Worm (Caenorhabditis elegans) whole organism, L3 larva: ENCODE results near the gene M03F4.6.

Experiments used
- R02D3.7 ChIP-seq: fragments of 150-350 bp; optimal IDR thresholded peaks from 2 replicates; lab custom pipeline; 2014; ENCODE audit warnings: missing biosample characterization, missing genetic modification characterization
- ZK546.5 ChIP-seq: sonication (generic microtip); optimal IDR thresholded peaks from 2 replicates; lab custom pipeline; 2017; ENCODE audit warnings: missing biosample characterization, missing genetic modification characterization
- aly-2 ChIP-seq: fragments of 150-350 bp; optimal IDR thresholded peaks from 2 replicates; lab custom pipeline; 2014; ENCODE audit warnings: missing biosample characterization, missing genetic modification characterization
- ceh-28 ChIP-seq: fragments of 150-350 bp; optimal IDR thresholded peaks from 2 replicates; lab custom pipeline; 2014; ENCODE audit warnings: missing biosample characterization, missing genetic modification reagents, missing genetic modification characterization
- ceh-82 ChIP-seq: fragments of 150-350 bp; optimal IDR thresholded peaks from 2 replicates; lab custom pipeline; 2014; ENCODE audit warnings: missing biosample characterization, missing genetic modification characterization
- ceh-9 ChIP-seq: sonication (generic microtip); optimal IDR thresholded peaks from 2 replicates; lab custom pipeline; 2018; ENCODE audit warnings: missing biosample characterization, missing genetic modification characterization
- egl-5 ChIP-seq: fragments of 150-350 bp; optimal IDR thresholded peaks from 2 replicates; lab custom pipeline; 2017; ENCODE audit warnings: missing biosample characterization, missing genetic modification reagents, missing genetic modification characterization, inconsistent platforms
- elt-1 ChIP-seq: fragments of 150-350 bp; optimal IDR thresholded peaks from 2 replicates; lab custom pipeline; 2014; ENCODE audit warnings: missing biosample characterization, missing genetic modification characterization
- elt-2 ChIP-seq: sonication (generic microtip); optimal IDR thresholded peaks from 2 replicates; lab custom pipeline; 2016; ENCODE audit warnings: missing genetic modification reagents, mild to moderate bottlenecking, missing genetic modification characterization, missing compliant biosample characterization
- eor-1 ChIP-seq, 2 experiments: fragments of 150-350 bp; optimal IDR thresholded peaks; 2 replicates each; lab custom pipeline; 2014 to 2018; ENCODE audit warnings: missing biosample characterization in 2 of 2, missing genetic modification characterization in 2 of 2
- fkh-10 ChIP-seq: sonication (generic microtip); optimal IDR thresholded peaks from 2 replicates; lab custom pipeline; 2017; ENCODE audit warnings: missing biosample characterization, missing genetic modification reagents, missing genetic modification characterization
- fkh-2 ChIP-seq: fragments of 150-350 bp; optimal IDR thresholded peaks from 2 replicates; lab custom pipeline; 2014; ENCODE audit warnings: missing biosample characterization, missing genetic modification reagents, missing genetic modification characterization
- hmg-11 ChIP-seq: sonication (generic microtip); optimal IDR thresholded peaks from 2 replicates; lab custom pipeline; 2016; ENCODE audit warnings: missing genetic modification characterization, missing compliant biosample characterization
- jun-1 ChIP-seq: fragments of 150-350 bp; optimal IDR thresholded peaks from 2 replicates; lab custom pipeline; 2014; ENCODE audit warnings: missing biosample characterization, missing genetic modification reagents, missing genetic modification characterization
- lin-15B ChIP-seq: fragments of 150-350 bp; optimal IDR thresholded peaks from 2 replicates; lab custom pipeline; 2014; ENCODE audit warnings: missing biosample characterization, missing genetic modification characterization
- lin-39 ChIP-seq: fragments of 150-350 bp; optimal IDR thresholded peaks from 2 replicates; lab custom pipeline; 2018; ENCODE audit warnings: missing biosample characterization, missing genetic modification reagents, missing genetic modification characterization
- mdl-1 ChIP-seq: fragments of 150-350 bp; optimal IDR thresholded peaks from 2 replicates; lab custom pipeline; 2014; ENCODE audit warnings: missing biosample characterization, missing genetic modification characterization
- mml-1 ChIP-seq: fragments of 150-350 bp; sonication (generic microtip); optimal IDR thresholded peaks from 3 replicates; lab custom pipeline; 2014; ENCODE audit warnings: missing biosample characterization, missing genetic modification characterization
- nfya-1 ChIP-seq: sonication (generic microtip); optimal IDR thresholded peaks from 2 replicates; lab custom pipeline; 2017; ENCODE audit warnings: missing genetic modification characterization, mild to moderate bottlenecking, missing compliant biosample characterization, antibody characterized with exemption, moderate library complexity; ENCODE audit not compliant: insufficient read depth
- nhr-11 ChIP-seq: fragments of 150-350 bp; optimal IDR thresholded peaks from 2 replicates; lab custom pipeline; 2014; ENCODE audit warnings: missing biosample characterization, missing genetic modification characterization
- nhr-23 ChIP-seq: fragments of 150-350 bp; optimal IDR thresholded peaks from 2 replicates; lab custom pipeline; 2014; ENCODE audit warnings: missing biosample characterization, missing genetic modification reagents, missing genetic modification characterization
- nhr-25 ChIP-seq: sonication (generic microtip); optimal IDR thresholded peaks from 2 replicates; lab custom pipeline; 2017; ENCODE audit warnings: missing biosample characterization, missing genetic modification characterization
- nhr-43 ChIP-seq: sonication (generic microtip); optimal IDR thresholded peaks from 2 replicates; lab custom pipeline; 2016; ENCODE audit warnings: mild to moderate bottlenecking, missing genetic modification characterization, missing compliant biosample characterization; ENCODE audit not compliant: poor library complexity, severe bottlenecking
- nhr-67 ChIP-seq: fragments of 150-350 bp; optimal IDR thresholded peaks from 2 replicates; lab custom pipeline; 2014; ENCODE audit warnings: missing biosample characterization, missing genetic modification characterization
- nhr-76 ChIP-seq: fragments of 150-350 bp; sonication (generic microtip); optimal IDR thresholded peaks from 5 replicates; lab custom pipeline; 2014; ENCODE audit warnings: missing biosample characterization, missing genetic modification characterization
- pha-4 ChIP-seq: fragments of 150-350 bp; optimal IDR thresholded peaks from 2 replicates; lab custom pipeline; 2014; ENCODE audit warnings: missing biosample characterization, missing genetic modification reagents, missing genetic modification characterization
- pqm-1 ChIP-seq: fragments of 150-350 bp; optimal IDR thresholded peaks from 2 replicates; lab custom pipeline; 2017; ENCODE audit warnings: missing biosample characterization, missing genetic modification characterization, inconsistent platforms
- snpc-4 ChIP-seq: fragments of 150-350 bp; optimal IDR thresholded peaks from 2 replicates; lab custom pipeline; 2014; ENCODE audit warnings: missing biosample characterization, missing genetic modification characterization
- tbx-2 ChIP-seq: sonication (generic microtip); optimal IDR thresholded peaks from 2 replicates; lab custom pipeline; 2016; ENCODE audit warnings: mild to moderate bottlenecking, missing genetic modification characterization, missing compliant biosample characterization
- unc-62 ChIP-seq: fragments of 150-350 bp; sonication (generic microtip); optimal IDR thresholded peaks from 4 replicates; lab custom pipeline; 2014; ENCODE audit warnings: missing biosample characterization, missing genetic modification reagents, missing genetic modification characterization
- ztf-4 ChIP-seq: fragments of 150-350 bp; optimal IDR thresholded peaks from 2 replicates; lab custom pipeline; 2014; ENCODE audit warnings: missing biosample characterization, missing genetic modification characterization

The M03F4.6 gene

DNA sequence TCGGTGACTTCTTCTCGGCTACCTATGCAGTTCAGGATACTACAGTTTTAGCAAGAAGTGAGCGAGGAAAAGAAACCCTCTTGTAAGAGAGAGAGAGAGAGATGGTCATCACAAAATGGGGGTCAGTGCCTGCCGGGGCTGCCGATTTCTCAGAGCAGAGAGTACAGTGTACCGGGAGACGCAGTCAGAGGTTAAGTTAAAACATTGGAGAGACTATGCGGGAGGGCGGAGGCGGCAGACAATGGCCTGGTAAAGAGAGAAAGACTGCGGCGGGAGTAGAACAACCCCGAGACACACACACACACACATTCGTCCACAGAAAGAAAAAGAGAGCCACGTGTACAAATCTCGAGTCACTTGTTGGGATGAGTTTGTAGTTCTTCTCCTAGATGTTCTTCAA is 2.3 kb upstream of the M03F4.6 start (continued):
- no peak for TF ChIP-seq nhr-11 (tag; lab: Kevin White, UChicago)
- TF ChIP-seq nhr-43 (tag; lab: Kevin White, UChicago), result peak; percentile 47
- no peak for TF ChIP-seq unc-62 (GFP tag; lab: Kevin White, UChicago)
- TF ChIP-seq eor-1 (tag; optimal IDR thresholded peaks at IDR 0.05; lab: Kevin White, UChicago), result no peak
- TF ChIP-seq mdl-1 (tag; lab: Kevin White, UChicago), result no peak
- no peak for TF ChIP-seq ZK546.5 (tag; lab: Kevin White, UChicago)

- no peak for TF ChIP-seq mml-1 (tag; lab: Kevin White, UChicago)
- TF ChIP-seq elt-2 (tag; lab: Kevin White, UChicago), result no peak
- TF ChIP-seq ceh-82 (tag; lab: Kevin White, UChicago), result no peak
- TF ChIP-seq hmg-11, result no peak
- TF ChIP-seq tbx-2 (tag; lab: Kevin White, UChicago), result no peak
- no peak for TF ChIP-seq ceh-28 (tag; lab: Kevin White, UChicago)
- no peak for TF ChIP-seq nhr-76 (tag; lab: Kevin White, UChicago)
- peak; percentile 10 for TF ChIP-seq pha-4 (tag; lab: Kevin White, UChicago)
- peak; percentile 15 for TF ChIP-seq nhr-23
- TF ChIP-seq ztf-4, result no peak
Observed at ce11 chrX:4970863-4971345, 1.8 kb upstream of the M03F4.6 start, which contains the start of gene calu-1. TSS of gene calu-1 (minus strand) at chrX:4970913.

DNA sequence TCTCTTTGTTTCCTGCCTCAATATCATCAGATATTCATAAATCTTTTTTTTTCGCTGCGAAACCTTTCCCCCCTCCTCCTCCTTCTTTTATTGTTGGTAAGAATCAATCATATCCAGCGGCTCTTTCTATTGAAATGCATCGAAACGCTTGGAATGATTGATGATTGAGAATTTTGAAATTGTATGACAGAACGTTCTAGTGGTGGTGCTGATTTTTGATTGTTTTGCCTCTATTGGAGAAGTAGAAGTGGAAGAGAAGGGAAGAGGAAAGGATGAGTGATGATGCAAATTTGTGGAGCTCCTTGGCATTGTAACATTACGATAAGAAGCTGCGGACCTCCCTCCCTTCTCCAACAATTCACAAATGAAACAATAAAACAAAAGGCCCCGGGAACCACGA is 3.5 kb downstream of the M03F4.6 start:
- TF ChIP-seq snpc-4 (tag; lab: Kevin White, UChicago), result no peak
- TF ChIP-seq lin-39 (tag; lab: Kevin White, UChicago), result peak; percentile 43

ce11 chrX:4961681-4962656 is 7.2 kb downstream of the M03F4.6 start:
- TF ChIP-seq pha-4 (tag; lab: Kevin White, UChicago) (peak; percentile 78), nhr-11 (tag; lab: Kevin White, UChicago) (peak; percentile 23), elt-2 (tag; lab: Kevin White, UChicago) (no peak), jun-1 (tag; lab: Kevin White, UChicago) (peak; percentile 60), nfya-1 (peak; percentile 88), eor-1 (tag; optimal IDR thresholded peaks at IDR 0.05; lab: Kevin White, UChicago) (no peak), lin-39 (tag; lab: Kevin White, UChicago) (peak; percentile 95), lin-15B (tag; lab: Kevin White, UChicago) (peak; percentile 20), hmg-11 (peak; percentile 62), snpc-4 (tag; lab: Kevin White, UChicago) (peak; percentile 24), egl-5 (tag; lab: Kevin White, UChicago) (peak; percentile 95), tbx-2 (tag; lab: Kevin White, UChicago) (peak; percentile 72), nhr-23 (no peak), nhr-25 (peak; percentile 12), ceh-28 (tag; lab: Kevin White, UChicago) (peak; percentile 17)
- TF ChIP-seq, all 47 proteins: peak for 12

ce11 chrX:4960910-4961680 is 8.0 kb downstream of the M03F4.6 start:
- TF ChIP-seq R02D3.7 (tag; lab: Kevin White, UChicago) (no peak), ceh-9 (tag; lab: Kevin White, UChicago) (no peak), nhr-23 (peak; percentile 8), nhr-25 (peak; percentile 34), elt-1 (tag; lab: Kevin White, UChicago) (no peak), mml-1 (tag; lab: Kevin White, UChicago) (no peak), ceh-28 (tag; lab: Kevin White, UChicago) (no peak), hmg-11 (no peak), aly-2 (tag; lab: Kevin White, UChicago) (no peak), ztf-4 (no peak), pha-4 (tag; lab: Kevin White, UChicago) (peak; percentile 24), snpc-4 (tag; lab: Kevin White, UChicago) (no peak), lin-15B (tag; lab: Kevin White, UChicago) (no peak), nhr-67 (no peak), fkh-2 (tag; lab: Kevin White, UChicago) (no peak), fkh-10 (GFP tag; lab: Kevin White, UChicago) (no peak), ceh-82 (tag; lab: Kevin White, UChicago) (no peak), jun-1 (tag; lab: Kevin White, UChicago) (no peak), pqm-1 (no peak)
